Worm (Caenorhabditis elegans): ENCODE results near the gene clec-180.

- no peak for TF ChIP-seq elt-1 (tag; optimal IDR thresholded peaks at IDR 0.05; ENCODE audit: borderline replicate concordance, insufficient read depth)
- no peak for TF ChIP-seq mep-1 (tag; optimal IDR thresholded peaks at IDR 0.05)
- TF ChIP-seq blmp-1 (tag; optimal IDR thresholded peaks at IDR 0.05): no peak
Observed at ce11 chrIV:7552100-7552499, 16.6 kb upstream of the clec-180 start.

Measured in whole organism, mixed stage, embryonic.